Fruit fly (Drosophila melanogaster) Kc167 (cell line): ENCODE results near the gene CG17597.

Experiments used
- Myc ChIP-seq: fragments of >200 bp; optimal IDR thresholded peaks from 2 replicates; lab custom pipeline; 2017; ENCODE audit warnings: missing external identifiers
- Sin3A ChIP-seq: fragments of >200 bp; optimal IDR thresholded peaks from 2 replicates; lab custom pipeline; 2018; ENCODE audit warnings: missing external identifiers
- h ChIP-seq: fragments of >200 bp; optimal IDR thresholded peaks from 3 replicates; lab custom pipeline; 2018; ENCODE audit warnings: missing external identifiers
- insv ChIP-seq: fragments of >200 bp; optimal IDR thresholded peaks from 3 replicates; lab custom pipeline; 2018; ENCODE audit warnings: missing external identifiers
- psq ChIP-seq: fragments of >200 bp; optimal IDR thresholded peaks from 2 replicates; lab custom pipeline; 2017; ENCODE audit warnings: missing external identifiers
- ttk ChIP-seq: sonication (Bioruptor generic); optimal IDR thresholded peaks from 2 replicates; lab custom pipeline; 2017; ENCODE audit warnings: missing external identifiers

Gene CG17597

DNA sequence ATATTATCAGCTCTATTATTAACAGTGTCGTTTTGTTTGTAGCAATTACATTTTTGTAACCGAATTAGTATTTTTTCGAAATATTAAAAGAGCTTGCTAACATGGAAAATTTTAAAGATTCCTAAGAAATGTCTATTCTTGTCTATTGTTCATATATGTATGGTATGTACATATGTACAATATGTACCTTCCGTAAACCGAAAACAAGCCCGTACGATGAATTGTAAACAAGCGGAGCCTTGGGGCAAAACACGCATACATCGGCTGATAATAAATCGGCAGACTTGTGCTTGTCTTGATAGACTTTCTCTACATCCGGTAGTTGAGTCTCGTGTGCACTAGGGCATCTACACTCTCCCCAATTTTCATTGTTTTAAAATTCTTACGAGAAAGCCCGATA lies 8.1 kb downstream of the CG17597 start:
- TF ChIP-seq psq (no peak), Myc (lab: Kevin White, UChicago) (no peak), h (lab: Kevin White, UChicago) (no peak), Sin3A (lab: Kevin White, UChicago) (no peak), insv (no peak), ttk (lab: Kevin White, UChicago) (no peak)

dm6 chr2L:18819044-18819443 lies 11.9 kb downstream of the CG17597 start, which contains the start of gene Ugt36F1:
TSS of gene Ugt36F1 (plus strand) at chr2L:18819344.
- TF ChIP-seq Sin3A (lab: Kevin White, UChicago): no peak
- no peak for TF ChIP-seq Myc (lab: Kevin White, UChicago)
- TF ChIP-seq insv: no peak
- TF ChIP-seq psq: no peak
- no peak for TF ChIP-seq ttk (lab: Kevin White, UChicago)
- TF ChIP-seq h (lab: Kevin White, UChicago): no peak

DNA sequence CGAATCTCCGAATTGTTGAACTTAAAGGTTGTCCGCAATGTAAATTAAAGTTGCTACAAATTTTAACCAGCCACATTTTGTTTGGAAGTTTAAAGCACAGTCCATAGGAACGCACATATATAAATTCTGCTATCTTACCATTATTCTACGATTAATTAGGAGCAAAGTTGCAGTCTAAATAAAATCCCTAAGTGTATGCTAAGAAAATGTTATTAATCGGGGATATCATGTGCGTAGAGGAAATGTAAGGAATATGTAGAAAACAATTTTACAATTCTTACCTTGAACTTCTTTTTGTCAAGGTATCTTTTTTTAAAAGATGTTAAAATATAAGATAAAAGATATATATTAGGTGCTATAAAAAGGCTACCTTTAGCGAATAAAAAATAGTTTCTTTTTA lies 12.6 kb downstream of the CG17597 start:
- no peak for TF ChIP-seq ttk (lab: Kevin White, UChicago)
- no peak for TF ChIP-seq Myc (lab: Kevin White, UChicago)
- no peak for TF ChIP-seq h (lab: Kevin White, UChicago)
- no peak for TF ChIP-seq psq
- TF ChIP-seq Sin3A (lab: Kevin White, UChicago): no peak
- no peak for TF ChIP-seq insv

- no peak for TF ChIP-seq psq
- no peak for TF ChIP-seq h (lab: Kevin White, UChicago)
- TF ChIP-seq Myc (lab: Kevin White, UChicago): no peak
- no peak for TF ChIP-seq insv
- TF ChIP-seq Sin3A (lab: Kevin White, UChicago): no peak
- TF ChIP-seq ttk (lab: Kevin White, UChicago): no peak
Measured at dm6 chr2L:18815194-18815593, 15.8 kb downstream of the CG17597 start.

DNA sequence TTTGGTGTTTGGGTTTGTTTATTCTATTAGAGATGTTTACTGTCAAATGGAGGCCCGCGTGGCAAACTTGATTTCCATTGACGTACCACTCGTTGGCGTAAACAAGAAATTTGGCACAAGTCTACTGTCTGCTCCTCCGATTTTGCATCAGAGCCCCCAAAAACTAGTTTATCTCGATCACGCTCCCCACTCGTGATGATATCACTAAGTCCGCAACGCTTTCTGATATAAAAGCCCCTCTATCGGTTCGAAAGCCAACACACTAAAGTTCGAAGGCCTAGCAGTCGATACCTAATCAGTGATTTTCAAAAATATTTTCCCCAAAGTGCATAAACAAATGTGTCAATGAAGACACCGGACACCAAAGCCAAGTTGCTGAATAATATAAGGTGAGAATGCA lies 18.2 kb downstream of the CG17597 start:
- TF ChIP-seq Sin3A (lab: Kevin White, UChicago): no peak
- no peak for TF ChIP-seq h (lab: Kevin White, UChicago)
- TF ChIP-seq ttk (lab: Kevin White, UChicago): no peak
- TF ChIP-seq insv: no peak
- TF ChIP-seq psq: no peak
- no peak for TF ChIP-seq Myc (lab: Kevin White, UChicago)

- TF ChIP-seq h (lab: Kevin White, UChicago) (no peak), Sin3A (lab: Kevin White, UChicago) (no peak), ttk (lab: Kevin White, UChicago) (no peak), psq (no peak), Myc (lab: Kevin White, UChicago) (no peak), insv (no peak)
Measured at dm6 chr2L:18812348-18812747, 18.6 kb downstream of the CG17597 start, which contains the start of the genes CG17325 and CG42305. TSS of gene CG17325 (plus strand) at chr2L:18812648. TSS of gene CG42305 (plus strand) at chr2L:18812648.

dm6 chr2L:18810960-18811642 lies 19.9 kb downstream of the CG17597 start, which contains the start of the genes CG10570 and CG42502:
TSS of gene CG10570 (minus strand) at chr2L:18811252.
TSS of gene CG42502 (minus strand) at chr2L:18811252.
- TF ChIP-seq h (lab: Kevin White, UChicago) (no peak), Sin3A (lab: Kevin White, UChicago) (no peak), insv (no peak), psq (no peak), Myc (lab: Kevin White, UChicago) (no peak), ttk (lab: Kevin White, UChicago) (no peak)

- TF ChIP-seq Sin3A (lab: Kevin White, UChicago) (no peak), psq (no peak), ttk (lab: Kevin White, UChicago) (no peak), insv (no peak), Myc (lab: Kevin White, UChicago) (no peak), h (lab: Kevin White, UChicago) (no peak)
Measured at dm6 chr2L:18809486-18809885, 21.5 kb downstream of the CG17597 start.

dm6 chr2L:18808754-18809329 lies 22.1 kb downstream of the CG17597 start:
- no peak for TF ChIP-seq h (lab: Kevin White, UChicago)
- no peak for TF ChIP-seq Sin3A (lab: Kevin White, UChicago)
- no peak for TF ChIP-seq ttk (lab: Kevin White, UChicago)
- TF ChIP-seq Myc (lab: Kevin White, UChicago): no peak
- TF ChIP-seq psq: no peak
- no peak for TF ChIP-seq insv

DNA sequence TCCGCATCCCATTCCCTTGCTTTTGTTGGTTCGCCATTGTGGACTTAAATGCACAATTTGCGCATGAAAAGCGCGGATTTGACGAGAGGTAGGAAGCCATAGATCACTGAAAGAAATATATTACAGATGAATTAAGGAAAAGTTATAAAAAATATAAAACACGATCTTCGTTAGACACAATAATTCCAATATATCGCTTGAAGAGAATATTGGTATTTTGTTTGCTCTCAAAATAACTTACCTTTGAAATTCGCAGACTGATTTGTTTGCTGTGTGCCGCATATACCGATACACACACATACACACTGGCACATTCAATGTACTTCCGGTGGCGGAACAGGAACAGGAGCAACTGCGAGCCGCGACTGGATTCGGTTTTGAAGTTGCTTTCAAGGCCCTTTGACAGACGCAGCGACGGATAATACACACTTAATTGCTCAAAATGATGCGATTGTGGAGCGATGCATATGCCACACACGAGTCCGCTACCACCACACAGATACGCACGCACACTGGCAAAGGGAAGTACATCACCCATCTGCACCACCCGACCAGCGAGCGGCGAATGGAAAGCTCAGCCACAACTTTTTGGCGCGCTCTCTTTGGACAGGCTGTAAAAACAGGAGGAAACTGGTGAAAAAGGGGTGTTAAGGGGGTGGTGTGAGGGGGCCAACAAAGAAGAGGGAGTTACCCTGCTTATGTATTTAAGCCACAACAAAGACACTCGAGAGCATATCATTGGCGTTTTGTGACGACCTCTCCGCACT lies 25.1 kb downstream of the CG17597 start:
- TF ChIP-seq psq (no peak), insv (no peak), h (lab: Kevin White, UChicago) (no peak), Sin3A (lab: Kevin White, UChicago) (no peak), Myc (lab: Kevin White, UChicago) (no peak), ttk (lab: Kevin White, UChicago) (no peak)

DNA sequence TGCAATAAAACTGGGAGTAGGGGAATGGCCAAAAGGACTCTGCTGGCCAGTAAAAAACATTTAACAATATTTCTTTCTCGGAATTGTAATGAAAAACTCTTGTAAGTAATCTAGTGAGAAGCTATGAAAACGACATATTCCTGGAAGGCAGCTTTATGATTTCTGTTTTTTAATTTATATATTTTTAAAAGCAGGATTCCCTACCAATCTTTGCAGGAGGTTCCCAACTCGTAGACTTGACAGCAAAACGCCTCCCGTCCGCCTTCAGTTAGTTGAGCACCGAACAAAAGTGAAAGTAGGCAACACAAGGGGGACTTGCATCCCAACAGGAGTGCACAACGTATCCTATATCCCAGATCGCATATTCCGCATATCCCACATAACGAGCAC lies 25.7 kb downstream of the CG17597 start, which contains the start of gene CG43814:
Gene CG43814, minus strand, starts transcription at position 101 of the 390 bp plus-strand sequence.
- no peak for TF ChIP-seq Myc (lab: Kevin White, UChicago)
- TF ChIP-seq psq: no peak
- no peak for TF ChIP-seq ttk (lab: Kevin White, UChicago)
- TF ChIP-seq insv: no peak
- TF ChIP-seq Sin3A (lab: Kevin White, UChicago): no peak
- no peak for TF ChIP-seq h (lab: Kevin White, UChicago)
